Fruit fly (Drosophila melanogaster) whole organism, embryonic: ENCODE results near the gene CG15019.

Experiments
- Atf6 ChIP-seq: fragments of 200-800 bp; sonication (Bioruptor generic); IDR thresholded peaks from 2 replicates; pipeline ENCODE4 v1.3.6; 2022; ENCODE audit warnings: missing biosample characterization, missing genetic modification characterization
- CG10267 ChIP-seq: fragments of 200-800 bp; sonication (Bioruptor generic); optimal IDR thresholded peaks from 2 replicates; lab custom pipeline; 2018; ENCODE audit warnings: missing biosample characterization, mild to moderate bottlenecking, missing genetic modification characterization, moderate library complexity
- CG12071 ChIP-seq: fragments of 200-800 bp; sonication (Bioruptor generic); optimal IDR thresholded peaks from 3 replicates; lab custom pipeline; 2018; ENCODE audit warnings: missing biosample characterization, mild to moderate bottlenecking, missing genetic modification characterization
- CG12236 ChIP-seq: fragments of 200-800 bp; sonication (Bioruptor generic); optimal IDR thresholded peaks from 2 replicates; lab custom pipeline; 2016; ENCODE audit warnings: missing biosample characterization, missing genetic modification characterization
- CG12744 ChIP-seq: fragments of 200-800 bp; sonication (Bioruptor generic); optimal IDR thresholded peaks from 2 replicates; lab custom pipeline; 2016; ENCODE audit warnings: missing biosample characterization, missing genetic modification characterization
- CG14860 ChIP-seq: fragments of 200-800 bp; sonication (Bioruptor generic); IDR thresholded peaks from 3 replicates; pipeline ENCODE4 v1.3.6; 2022; ENCODE audit warnings: missing biosample characterization, missing genetic modification characterization; ENCODE audit not compliant: partially characterized antibody
- CG2202 ChIP-seq: fragments of 200-800 bp; sonication (Bioruptor generic); optimal IDR thresholded peaks from 2 replicates; lab custom pipeline; 2018; ENCODE audit warnings: missing biosample characterization, mild to moderate bottlenecking, missing genetic modification characterization
- CG32767 ChIP-seq: fragments of 200-800 bp; sonication (Bioruptor generic); IDR thresholded peaks from 2 replicates; pipeline ENCODE4 v1.3.6; 2022; ENCODE audit warnings: missing biosample characterization, missing genetic modification characterization
- CG33557 ChIP-seq: fragments of 200-800 bp; sonication (Bioruptor generic); optimal IDR thresholded peaks from 2 replicates; lab custom pipeline; 2019; ENCODE audit warnings: missing biosample characterization, mild to moderate bottlenecking, missing genetic modification characterization, moderate library complexity
- CG3407 ChIP-seq: fragments of 200-800 bp; sonication (Bioruptor generic); optimal IDR thresholded peaks from 2 replicates; lab custom pipeline; 2018; ENCODE audit warnings: missing biosample characterization, mild to moderate bottlenecking, missing genetic modification characterization
- CG5953 ChIP-seq: fragments of 200-800 bp; sonication (Bioruptor generic); IDR thresholded peaks from 2 replicates; pipeline ENCODE4 v1.3.6; 2022; ENCODE audit warnings: missing biosample characterization, missing genetic modification characterization
- CG6272 ChIP-seq: fragments of 200-800 bp; sonication (Bioruptor generic); IDR thresholded peaks from 2 replicates; pipeline ENCODE4 v1.3.6; 2022; ENCODE audit warnings: missing biosample characterization, missing genetic modification characterization
- CG6654 ChIP-seq: fragments of 200-800 bp; sonication (Bioruptor generic); optimal IDR thresholded peaks from 2 replicates; lab custom pipeline; 2017; ENCODE audit warnings: missing biosample characterization, mild to moderate bottlenecking, missing genetic modification characterization
- CG8290 ChIP-seq, 3 experiments: fragments of 200-800 bp; sonication (Bioruptor generic); optimal IDR thresholded peaks; 2 replicates each; lab custom pipeline; 2016 to 2019; ENCODE audit warnings: missing biosample characterization in 3 of 3, missing genetic modification characterization in 3 of 3, mild to moderate bottlenecking in 2 of 3, moderate library complexity in 1 of 3
- CG9437 ChIP-seq: fragments of 200-800 bp; sonication (Bioruptor generic); optimal IDR thresholded peaks from 2 replicates; lab custom pipeline; 2018; ENCODE audit warnings: missing biosample characterization, mild to moderate bottlenecking, missing genetic modification characterization
- CG9932 ChIP-seq: fragments of 200-800 bp; sonication (Bioruptor generic); IDR thresholded peaks from 2 replicates; pipeline ENCODE4 v1.3.6; 2022; ENCODE audit warnings: missing biosample characterization, missing genetic modification characterization
- E2f2 ChIP-seq: fragments of 200-800 bp; sonication (Bioruptor generic); IDR thresholded peaks from 2 replicates; pipeline ENCODE4 v1.3.6; 2022; ENCODE audit warnings: missing biosample characterization, missing genetic modification characterization
- ERR ChIP-seq: fragments of 200-800 bp; sonication (Bioruptor generic); optimal IDR thresholded peaks from 2 replicates; lab custom pipeline; 2016; ENCODE audit warnings: missing biosample characterization, missing genetic modification characterization
- Fer2 ChIP-seq: fragments of 200-800 bp; sonication (Bioruptor generic); optimal IDR thresholded peaks from 2 replicates; lab custom pipeline; 2018; ENCODE audit warnings: missing biosample characterization, mild to moderate bottlenecking, missing genetic modification characterization, moderate library complexity
- Fer3 ChIP-seq: fragments of 200-800 bp; sonication (Bioruptor generic); optimal IDR thresholded peaks from 2 replicates; lab custom pipeline; 2018; ENCODE audit warnings: missing biosample characterization, mild to moderate bottlenecking, missing genetic modification characterization, moderate library complexity
- HLHmδ ChIP-seq: fragments of 200-800 bp; sonication (Bioruptor generic); optimal IDR thresholded peaks from 2 replicates; lab custom pipeline; 2018; ENCODE audit warnings: missing biosample characterization, mild to moderate bottlenecking, missing genetic modification characterization, moderate library complexity
- HmgD ChIP-seq: fragments of 200-800 bp; sonication (Bioruptor generic); optimal IDR thresholded peaks from 3 replicates; lab custom pipeline; 2016; ENCODE audit warnings: missing biosample characterization, missing genetic modification characterization
- Kr ChIP-seq: fragments of 200-800 bp; sonication (Bioruptor generic); optimal IDR thresholded peaks from 2 replicates; lab custom pipeline; 2017; ENCODE audit warnings: missing biosample characterization, mild to moderate bottlenecking, missing genetic modification characterization
- NK7.1 ChIP-seq: fragments of 200-800 bp; sonication (Bioruptor generic); optimal IDR thresholded peaks from 3 replicates; lab custom pipeline; 2016; ENCODE audit warnings: missing biosample characterization, missing genetic modification characterization
- Neu2 ChIP-seq: fragments of 200-800 bp; sonication (Bioruptor generic); optimal IDR thresholded peaks from 3 replicates; lab custom pipeline; 2016; ENCODE audit warnings: missing biosample characterization, missing genetic modification characterization, borderline replicate concordance
- Opbp ChIP-seq: fragments of 200-800 bp; sonication (Bioruptor generic); IDR thresholded peaks from 3 replicates; pipeline ENCODE4 v1.3.6; 2022; ENCODE audit warnings: missing biosample characterization, missing genetic modification characterization; ENCODE audit not compliant: partially characterized antibody
- Spps ChIP-seq: fragments of 200-800 bp; sonication (Bioruptor generic); optimal IDR thresholded peaks from 2 replicates; lab custom pipeline; 2018; ENCODE audit warnings: missing biosample characterization, mild to moderate bottlenecking, missing genetic modification characterization
- Tbp ChIP-seq: fragments of >200 bp; optimal IDR thresholded peaks from 2 replicates; lab custom pipeline; 2018; ENCODE audit warnings: missing biosample characterization, missing genetic modification characterization
- Trl ChIP-seq, 3 experiments: fragments of >200 bp in 2 of 3; fragments of 200-800 bp in 1 of 3; sonication (Bioruptor generic) in 1 of 3; optimal IDR thresholded peaks; 2 replicates in 1 of 3; 3 replicates in 2 of 3; lab custom pipeline; 2016 to 2017; ENCODE audit warnings: missing biosample characterization in 1 of 3, missing genetic modification characterization in 1 of 3
- Usf ChIP-seq: fragments of 200-800 bp; sonication (Bioruptor generic); optimal IDR thresholded peaks from 2 replicates; lab custom pipeline; 2017; ENCODE audit warnings: missing genotype, missing biosample characterization, missing genetic modification characterization
- Xrp1 ChIP-seq: fragments of 200-800 bp; sonication (Bioruptor generic); IDR thresholded peaks from 2 replicates; pipeline ENCODE4 v1.3.6; 2022; ENCODE audit warnings: missing biosample characterization, missing genetic modification characterization
- ac ChIP-seq: fragments of 200-800 bp; sonication (Bioruptor generic); optimal IDR thresholded peaks from 3 replicates; lab custom pipeline; 2017; ENCODE audit warnings: missing biosample characterization, mild to moderate bottlenecking, missing genetic modification characterization
- bbx ChIP-seq: fragments of 200-800 bp; sonication (Bioruptor generic); IDR thresholded peaks from 2 replicates; pipeline ENCODE4 v1.3.6; 2022; ENCODE audit warnings: missing biosample characterization, missing genetic modification characterization; ENCODE audit not compliant: partially characterized antibody
- bsh ChIP-seq, 2 experiments: fragments of 200-800 bp; sonication (Bioruptor generic); optimal IDR thresholded peaks; 2 replicates each; lab custom pipeline; 2017 to 2018; ENCODE audit warnings: mild to moderate bottlenecking in 2 of 2, missing biosample characterization in 2 of 2, missing genetic modification characterization in 2 of 2, moderate library complexity in 1 of 2
- cad ChIP-seq: fragments of >200 bp; optimal IDR thresholded peaks from 2 replicates; lab custom pipeline; 2017; ENCODE audit warnings: missing biosample characterization, missing genetic modification characterization
- dati ChIP-seq: fragments of 200-800 bp; sonication (Bioruptor generic); IDR thresholded peaks from 2 replicates; pipeline ENCODE4 v1.3.6; 2022; ENCODE audit warnings: missing biosample characterization, missing genetic modification characterization
- dpn ChIP-seq, 2 experiments: fragments of 200-800 bp; sonication (Bioruptor generic); optimal IDR thresholded peaks; 3 replicates each; lab custom pipeline; 2016; ENCODE audit warnings: missing biosample characterization in 2 of 2, missing genetic modification characterization in 2 of 2
- dysf ChIP-seq: fragments of 200-800 bp; sonication (Bioruptor generic); IDR thresholded peaks from 3 replicates; pipeline ENCODE4 v1.3.6; 2022; ENCODE audit warnings: missing biosample characterization, missing genetic modification characterization
- ems ChIP-seq: fragments of 200-800 bp; sonication (Bioruptor generic); optimal IDR thresholded peaks from 3 replicates; lab custom pipeline; 2016; ENCODE audit warnings: missing biosample characterization, missing genetic modification characterization
- esg ChIP-seq: fragments of 200-800 bp; sonication (Bioruptor generic); conservative IDR thresholded peaks from 2 replicates; pipeline ENCODE4 v1.3.6; 2022; ENCODE audit warnings: missing biosample characterization, missing genetic modification characterization
- grn ChIP-seq: fragments of 200-800 bp; sonication (Bioruptor generic); optimal IDR thresholded peaks from 3 replicates; lab custom pipeline; 2017; ENCODE audit warnings: missing biosample characterization, missing genetic modification characterization
- hbn ChIP-seq: fragments of 200-800 bp; sonication (Bioruptor generic); IDR thresholded peaks from 2 replicates; pipeline ENCODE4 v1.3.6; 2022; ENCODE audit warnings: missing biosample characterization, missing genetic modification characterization; ENCODE audit not compliant: partially characterized antibody
- ind ChIP-seq: fragments of 200-800 bp; sonication (Bioruptor generic); optimal IDR thresholded peaks from 3 replicates; lab custom pipeline; 2016; ENCODE audit warnings: missing biosample characterization, missing genetic modification characterization
- jumu ChIP-seq: fragments of 200-800 bp; sonication (Bioruptor generic); optimal IDR thresholded peaks from 3 replicates; lab custom pipeline; 2016; ENCODE audit warnings: missing biosample characterization, missing genetic modification characterization
- nerfin-1 ChIP-seq: fragments of 200-800 bp; sonication (Bioruptor generic); optimal IDR thresholded peaks from 3 replicates; lab custom pipeline; 2019; ENCODE audit warnings: missing biosample characterization, mild to moderate bottlenecking, missing genetic modification characterization, moderate library complexity
- pnt ChIP-seq: fragments of 200-800 bp; sonication (Bioruptor generic); optimal IDR thresholded peaks from 3 replicates; lab custom pipeline; 2016; ENCODE audit warnings: missing biosample characterization, missing genetic modification characterization
- pros ChIP-seq: fragments of 200-800 bp; sonication (Bioruptor generic); optimal IDR thresholded peaks from 3 replicates; lab custom pipeline; 2019; ENCODE audit warnings: missing biosample characterization, mild to moderate bottlenecking, missing genetic modification characterization, moderate library complexity
- sima ChIP-seq: fragments of 200-800 bp; sonication (Bioruptor generic); optimal IDR thresholded peaks from 2 replicates; lab custom pipeline; 2016; ENCODE audit warnings: missing biosample characterization, missing genetic modification characterization

The CG15019 gene

dm6 chr3L:4406653-4407257 is 896 bp upstream of the CG15019 start, which contains the start of gene TP53INP (continued):
- TF ChIP-seq dati = no peak
- TF ChIP-seq CG10267 (tag; lab: Kevin White, UChicago) = peak; percentile 87
- TF ChIP-seq CG3407 = peak; percentile 85
- TF ChIP-seq ind (GFP tag; lab: Kevin White, UChicago) = peak; percentile 75
- TF ChIP-seq CG8290 (GFP tag; optimal IDR thresholded peaks at IDR 0.05; lab: Kevin White, UChicago) = peak; percentile 65
- peak; percentile 24 to 64 for TF ChIP-seq CG8290 (tag; optimal IDR thresholded peaks at IDR 0.05; lab: Kevin White, UChicago)
- TF ChIP-seq CG12236 (GFP tag; lab: Kevin White, UChicago) = peak; percentile 52
- TF ChIP-seq CG32767 (GFP tag; lab: Robert Waterston, UW) = peak; percentile 79
- TF ChIP-seq cad (GFP tag; lab: Kevin White, UChicago) = no peak
- TF ChIP-seq NK7.1 (GFP tag; lab: Kevin White, UChicago) = peak; percentile 60
- TF ChIP-seq CG5953 (GFP tag; lab: Robert Waterston, UW) = no peak
- peak; percentile 59 for TF ChIP-seq Fer2
- peak; percentile 67 for TF ChIP-seq pnt
- peak; percentile 72 to 86 for TF ChIP-seq dpn (GFP tag; optimal IDR thresholded peaks at IDR 0.05; lab: Kevin White, UChicago)
- TF ChIP-seq bsh (GFP tag; optimal IDR thresholded peaks at IDR 0.05; lab: Kevin White, UChicago) = peak; percentile 86 to 87
- no peak for TF ChIP-seq Kr (GFP tag; lab: Kevin White, UChicago)
- TF ChIP-seq HLHmδ (GFP tag; lab: Kevin White, UChicago) = peak; percentile 67
- peak; percentile 18 for TF ChIP-seq HmgD (GFP tag; lab: Kevin White, UChicago)
- peak; percentile 83 for TF ChIP-seq esg (GFP tag; lab: Robert Waterston, UW)
- no peak for TF ChIP-seq sima (GFP tag; lab: Kevin White, UChicago)
- peak; percentile 83 for TF ChIP-seq Spps (tag; lab: Kevin White, UChicago)
- peak; percentile 74 for TF ChIP-seq Fer3 (tag; lab: Kevin White, UChicago)
- peak; percentile 90 for TF ChIP-seq CG9437
- TF ChIP-seq Trl (optimal IDR thresholded peaks at IDR 0.05; lab: Kevin White, UChicago) = peak; percentile 52 to 59
- peak; percentile 75 for TF ChIP-seq Trl (GFP tag; optimal IDR thresholded peaks at IDR 0.05; lab: Kevin White, UChicago)
- peak; percentile 30 for TF ChIP-seq pros (GFP tag; lab: Kevin White, UChicago)
- peak; percentile 52; the same call in 1 of the 2 replicates for TF ChIP-seq E2f2 (GFP tag; lab: Robert Waterston, UW)
- TF ChIP-seq CG33557 = peak; percentile 85
- TF ChIP-seq jumu (GFP tag; lab: Kevin White, UChicago) = peak; percentile 69
- TF ChIP-seq Usf (GFP tag; lab: Kevin White, UChicago) = peak; percentile 74
- TF ChIP-seq dysf (GFP tag; lab: Robert Waterston, UW) = peak; percentile 86
- peak; percentile 58; the same call in 1 of the 3 replicates for TF ChIP-seq Opbp (GFP tag; lab: Robert Waterston, UW)
- no peak for TF ChIP-seq hbn (GFP tag; lab: Robert Waterston, UW)
- TF ChIP-seq grn (GFP tag; lab: Kevin White, UChicago) = peak; percentile 19
- TF ChIP-seq CG6654 (GFP tag; lab: Kevin White, UChicago) = peak; percentile 62
- peak; percentile 68; the same call in 1 of the 2 replicates for TF ChIP-seq CG9932 (GFP tag; lab: Robert Waterston, UW)
- peak; percentile 71 for TF ChIP-seq ac (GFP tag; lab: Kevin White, UChicago)
- TF ChIP-seq CG2202 (tag; lab: Kevin White, UChicago) = peak; percentile 76
- 0 out of 2 replicates have a peak, but pooled peaks have one; percentile 20 for TF ChIP-seq CG6272 (GFP tag; lab: Robert Waterston, UW)
- peak; percentile 57 for TF ChIP-seq CG12071
- TF ChIP-seq Tbp (GFP tag; lab: Kevin White, UChicago) = no peak
- peak; percentile 82 for TF ChIP-seq nerfin-1 (tag; lab: Kevin White, UChicago)
- TF ChIP-seq Neu2 = peak; percentile 48
- peak; percentile 17 for TF ChIP-seq ERR
- TF ChIP-seq CG14860 = no peak
- peak; percentile 43 for TF ChIP-seq CG12744 (GFP tag; lab: Kevin White, UChicago)
- TF ChIP-seq bbx (GFP tag; lab: Robert Waterston, UW) = peak; percentile 59
- TF ChIP-seq Atf6 (GFP tag; lab: Robert Waterston, UW) = peak; percentile 83; the same call in 1 of the 2 replicates
- peak; percentile 77 for TF ChIP-seq ems (GFP tag; lab: Kevin White, UChicago)
- peak; percentile 84 for TF ChIP-seq Xrp1 (GFP tag; lab: Robert Waterston, UW)
